Fruit fly (Drosophila melanogaster) whole organism, embryonic: Measurements from ENCODE around the gene CG14818.

Source experiments
- Adf1 ChIP-seq: fragments of 200-800 bp; sonication (Bioruptor generic); IDR thresholded peaks from 2 replicates; pipeline ENCODE4 v1.3.6; 2022; ENCODE audit warnings: missing biosample characterization, missing genetic modification characterization
- Atf-2 ChIP-seq: fragments of 200-800 bp; sonication (Bioruptor generic); optimal IDR thresholded peaks from 2 replicates; lab custom pipeline; 2016; ENCODE audit warnings: missing biosample characterization, missing genetic modification characterization
- CG1024 ChIP-seq: fragments of 200-800 bp; sonication (Bioruptor generic); IDR thresholded peaks from 2 replicates; pipeline ENCODE4 v1.3.6; 2022; ENCODE audit warnings: missing biosample characterization, missing genetic modification characterization
- CG11093 ChIP-seq: fragments of 200-800 bp; sonication (Bioruptor generic); IDR thresholded peaks from 3 replicates; pipeline ENCODE4 v1.3.6; 2022; ENCODE audit warnings: missing biosample characterization, missing genetic modification characterization
- CG12219 ChIP-seq: fragments of 200-800 bp; sonication (Bioruptor generic); optimal IDR thresholded peaks from 3 replicates; lab custom pipeline; 2018; ENCODE audit warnings: missing biosample characterization, mild to moderate bottlenecking, missing genetic modification characterization
- CG12659 ChIP-seq: fragments of 200-800 bp; sonication (Bioruptor generic); optimal IDR thresholded peaks from 3 replicates; lab custom pipeline; 2017; ENCODE audit warnings: mild to moderate bottlenecking, missing biosample characterization, missing genetic modification reagents, missing genetic modification characterization
- CG13296 ChIP-seq: fragments of 200-800 bp; sonication (Bioruptor generic); optimal IDR thresholded peaks from 3 replicates; lab custom pipeline; 2018; ENCODE audit warnings: missing biosample characterization, mild to moderate bottlenecking, missing genetic modification characterization
- CG15073 ChIP-seq: fragments of 200-800 bp; sonication (Bioruptor generic); optimal IDR thresholded peaks from 2 replicates; lab custom pipeline; 2016; ENCODE audit warnings: missing biosample characterization, missing genetic modification characterization
- CG15514 ChIP-seq: fragments of 200-800 bp; sonication (Bioruptor generic); optimal IDR thresholded peaks from 3 replicates; lab custom pipeline; 2017; ENCODE audit warnings: missing biosample characterization, missing genetic modification characterization, mild to moderate bottlenecking, moderate library complexity, missing genetic modification reagents
- CG1647 ChIP-seq: fragments of 200-800 bp; sonication (Bioruptor generic); optimal IDR thresholded peaks from 3 replicates; lab custom pipeline; 2016; ENCODE audit warnings: missing biosample characterization, missing genetic modification characterization
- CG16863 ChIP-seq: fragments of 200-800 bp; sonication (Bioruptor generic); optimal IDR thresholded peaks from 3 replicates; lab custom pipeline; 2016; ENCODE audit warnings: missing biosample characterization, missing genetic modification characterization
- CG2889 ChIP-seq: fragments of 200-800 bp; sonication (Bioruptor generic); IDR thresholded peaks from 3 replicates; pipeline ENCODE4 v1.3.6; 2022; ENCODE audit warnings: missing biosample characterization, missing genetic modification characterization
- CG31388 ChIP-seq: fragments of 200-800 bp; sonication (Bioruptor generic); optimal IDR thresholded peaks from 2 replicates; lab custom pipeline; 2016; ENCODE audit warnings: missing biosample characterization, missing genetic modification characterization
- CG3163 ChIP-seq: fragments of 200-800 bp; sonication (Bioruptor generic); optimal IDR thresholded peaks from 3 replicates; lab custom pipeline; 2016; ENCODE audit warnings: missing biosample characterization, missing genetic modification characterization
- CG33213 ChIP-seq: fragments of 200-800 bp; sonication (Bioruptor generic); optimal IDR thresholded peaks from 3 replicates; lab custom pipeline; 2016; ENCODE audit warnings: missing biosample characterization, missing genetic modification characterization
- CG34376 ChIP-seq: fragments of 200-800 bp; sonication (Bioruptor generic); optimal IDR thresholded peaks from 2 replicates; lab custom pipeline; 2018; ENCODE audit warnings: missing biosample characterization, mild to moderate bottlenecking, missing genetic modification characterization
- CG34422 ChIP-seq: fragments of 200-800 bp; sonication (Bioruptor generic); IDR thresholded peaks from 3 replicates; pipeline ENCODE4 v1.3.6; 2022; ENCODE audit warnings: missing biosample characterization, missing genetic modification characterization
- CG4282 ChIP-seq: fragments of 200-800 bp; sonication (Bioruptor generic); optimal IDR thresholded peaks from 2 replicates; lab custom pipeline; 2016; ENCODE audit warnings: missing biosample characterization, missing genetic modification characterization
- CG4707 ChIP-seq: fragments of 200-800 bp; sonication (Bioruptor generic); optimal IDR thresholded peaks from 2 replicates; lab custom pipeline; 2018; ENCODE audit warnings: missing biosample characterization, mild to moderate bottlenecking, missing genetic modification characterization, moderate library complexity
- CG4854 ChIP-seq: fragments of 200-800 bp; sonication (Bioruptor generic); optimal IDR thresholded peaks from 2 replicates; lab custom pipeline; 2016; ENCODE audit warnings: missing biosample characterization, missing genetic modification characterization, inconsistent platforms
- CG7556 ChIP-seq: fragments of 200-800 bp; sonication (Bioruptor generic); optimal IDR thresholded peaks from 2 replicates; lab custom pipeline; 2017; ENCODE audit warnings: missing biosample characterization, mild to moderate bottlenecking, missing genetic modification characterization
- CG8359 ChIP-seq: fragments of 200-800 bp; sonication (Bioruptor generic); optimal IDR thresholded peaks from 2 replicates; lab custom pipeline; 2017; ENCODE audit warnings: missing biosample characterization, mild to moderate bottlenecking, missing genetic modification characterization, borderline replicate concordance
- CG9876 ChIP-seq: fragments of 200-800 bp; sonication (Bioruptor generic); optimal IDR thresholded peaks from 2 replicates; lab custom pipeline; 2016; ENCODE audit warnings: missing biosample characterization, missing genetic modification characterization
- D19A ChIP-seq: fragments of 200-800 bp; optimal IDR thresholded peaks from 3 replicates; lab custom pipeline; 2019; ENCODE audit warnings: missing biosample characterization, mild to moderate bottlenecking, missing genetic modification characterization, moderate library complexity
- Dp ChIP-seq: fragments of 200-800 bp; sonication (Bioruptor generic); optimal IDR thresholded peaks from 2 replicates; lab custom pipeline; 2018; ENCODE audit warnings: missing biosample characterization, mild to moderate bottlenecking, missing genetic modification characterization, moderate library complexity
- Dref ChIP-seq: fragments of 200-800 bp; sonication (Bioruptor generic); IDR thresholded peaks from 2 replicates; pipeline ENCODE4 v1.3.6; 2022; ENCODE audit warnings: missing biosample characterization, missing genetic modification characterization
- Hmr ChIP-seq: fragments of 200-800 bp; sonication (Bioruptor generic); optimal IDR thresholded peaks from 3 replicates; lab custom pipeline; 2017; ENCODE audit warnings: mild to moderate bottlenecking, missing biosample characterization, missing genetic modification reagents, missing genetic modification characterization
- Lhr ChIP-seq: fragments of 200-800 bp; sonication (Bioruptor generic); optimal IDR thresholded peaks from 3 replicates; lab custom pipeline; 2017; ENCODE audit warnings: mild to moderate bottlenecking, missing biosample characterization, missing genetic modification reagents, missing genetic modification characterization
- Max ChIP-seq: fragments of 200-800 bp; sonication (Bioruptor generic); optimal IDR thresholded peaks from 2 replicates; lab custom pipeline; 2016; ENCODE audit warnings: missing biosample characterization, mild to moderate bottlenecking, missing genetic modification characterization
- Ravus ChIP-seq: fragments of 200-800 bp; sonication (Bioruptor generic); IDR thresholded peaks from 2 replicates; pipeline ENCODE4 v1.3.6; 2022; ENCODE audit warnings: missing biosample characterization, missing genetic modification characterization
- TFAM ChIP-seq: fragments of 200-800 bp; sonication (Bioruptor generic); optimal IDR thresholded peaks from 2 replicates; lab custom pipeline; 2017; ENCODE audit warnings: missing biosample characterization, missing genetic modification characterization, inconsistent platforms
- abd-A ChIP-seq: fragments of 200-800 bp; sonication (Bioruptor generic); optimal IDR thresholded peaks from 3 replicates; lab custom pipeline; 2019; ENCODE audit warnings: missing biosample characterization, mild to moderate bottlenecking, missing genetic modification characterization, moderate library complexity
- ap ChIP-seq: fragments of 200-800 bp; sonication (Bioruptor generic); IDR thresholded peaks from 2 replicates; pipeline ENCODE4 v1.3.6; 2022; ENCODE audit warnings: missing biosample characterization, missing genetic modification characterization
- btn ChIP-seq: fragments of 200-800 bp; sonication (Bioruptor generic); optimal IDR thresholded peaks from 2 replicates; lab custom pipeline; 2016; ENCODE audit warnings: missing biosample characterization, missing genetic modification characterization
- corto ChIP-seq: fragments of 200-800 bp; sonication (Bioruptor generic); optimal IDR thresholded peaks from 2 replicates; lab custom pipeline; 2016; ENCODE audit warnings: missing biosample characterization, mild to moderate bottlenecking, missing genetic modification characterization, moderate library complexity
- dm ChIP-seq: fragments of 200-800 bp; sonication (Bioruptor generic); optimal IDR thresholded peaks from 3 replicates; lab custom pipeline; 2016; ENCODE audit warnings: missing biosample characterization, missing genetic modification characterization
- ewg ChIP-seq: fragments of 200-800 bp; sonication (Bioruptor generic); optimal IDR thresholded peaks from 3 replicates; lab custom pipeline; 2017; ENCODE audit warnings: mild to moderate bottlenecking, missing biosample characterization, missing genetic modification reagents, missing genetic modification characterization
- fd96Cb ChIP-seq: fragments of 200-800 bp; sonication (Bioruptor generic); optimal IDR thresholded peaks from 2 replicates; lab custom pipeline; 2018; ENCODE audit warnings: missing biosample characterization, mild to moderate bottlenecking, missing genetic modification characterization, moderate library complexity
- gem ChIP-seq: fragments of 200-800 bp; sonication (Bioruptor generic); optimal IDR thresholded peaks from 2 replicates; lab custom pipeline; 2019; ENCODE audit warnings: missing biosample characterization, mild to moderate bottlenecking, missing genetic modification characterization, moderate library complexity
- gro ChIP-seq: fragments of 200-800 bp; sonication (Bioruptor generic); optimal IDR thresholded peaks from 2 replicates; lab custom pipeline; 2016; ENCODE audit warnings: missing biosample characterization, missing genetic modification characterization
- hth ChIP-seq: fragments of >200 bp; optimal IDR thresholded peaks from 2 replicates; lab custom pipeline; 2017; ENCODE audit warnings: inconsistent platforms
- jing ChIP-seq: fragments of 200-800 bp; sonication (Bioruptor generic); optimal IDR thresholded peaks from 2 replicates; lab custom pipeline; 2018; ENCODE audit warnings: missing biosample characterization, mild to moderate bottlenecking, missing genetic modification characterization
- lmd ChIP-seq: fragments of 200-800 bp; sonication (Bioruptor generic); IDR thresholded peaks from 2 replicates; pipeline ENCODE4 v1.3.6; 2022; ENCODE audit warnings: missing biosample characterization, missing genetic modification characterization
- nerfin-2 ChIP-seq: fragments of 200-800 bp; sonication (Bioruptor generic); IDR thresholded peaks from 2 replicates; pipeline ENCODE4 v1.3.6; 2022; ENCODE audit warnings: missing biosample characterization, missing genetic modification characterization; ENCODE audit not compliant: partially characterized antibody
- otp ChIP-seq: fragments of 200-800 bp; sonication (Bioruptor generic); IDR thresholded peaks from 3 replicates; pipeline ENCODE4, ENCODE4 v1.3.6; 2022; ENCODE audit warnings: missing biosample characterization, missing genetic modification characterization
- row ChIP-seq: fragments of 200-800 bp; sonication (Bioruptor generic); IDR thresholded peaks from 3 replicates; pipeline ENCODE4 v1.3.6; 2022; ENCODE audit warnings: missing biosample characterization, missing genetic modification characterization
- scrt ChIP-seq: fragments of 200-800 bp; sonication (Bioruptor generic); optimal IDR thresholded peaks from 2 replicates; lab custom pipeline; 2018; ENCODE audit warnings: missing biosample characterization, mild to moderate bottlenecking, missing genetic modification characterization, moderate library complexity
- sob ChIP-seq: fragments of 200-800 bp; sonication (Bioruptor generic); IDR thresholded peaks from 2 replicates; pipeline ENCODE4 v1.3.6; 2022; ENCODE audit warnings: missing biosample characterization, missing genetic modification characterization
- stc ChIP-seq: fragments of 200-800 bp; sonication (Bioruptor generic); IDR thresholded peaks from 2 replicates; pipeline ENCODE4 v1.3.6; 2022; ENCODE audit warnings: missing biosample characterization, missing genetic modification characterization
- sug ChIP-seq: fragments of 200-800 bp; optimal IDR thresholded peaks from 2 replicates; lab custom pipeline; 2019; ENCODE audit warnings: missing biosample characterization, mild to moderate bottlenecking, missing genetic modification characterization, moderate library complexity
- unc-4 ChIP-seq: fragments of 200-800 bp; sonication (Bioruptor generic); IDR thresholded peaks from 2 replicates; pipeline ENCODE4 v1.3.6; 2022; ENCODE audit warnings: missing biosample characterization, missing genetic modification characterization; ENCODE audit not compliant: partially characterized antibody
- vfl ChIP-seq: fragments of 200-800 bp; sonication (Bioruptor generic); optimal IDR thresholded peaks from 2 replicates; lab custom pipeline; 2016; ENCODE audit warnings: missing biosample characterization, missing genetic modification characterization

Gene CG14818

DNA sequence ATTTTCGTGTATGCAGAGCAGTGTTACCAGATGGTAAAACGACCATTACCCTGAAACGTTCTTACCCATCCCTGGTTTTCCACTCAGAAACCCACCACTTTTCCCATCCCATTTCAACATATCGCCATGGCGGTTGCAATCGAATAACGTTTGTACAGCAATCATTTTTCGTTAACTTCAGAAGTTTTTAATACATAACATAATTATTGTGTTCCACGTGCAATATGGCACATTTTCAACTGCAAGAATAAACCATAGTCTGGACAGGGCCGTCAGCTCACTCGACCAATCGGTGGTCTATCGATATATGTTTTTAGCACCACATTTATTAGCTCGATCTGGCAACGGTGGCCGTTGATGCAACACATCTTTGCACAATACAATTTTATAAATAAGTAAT lies 10.4 kb upstream of the CG14818 start, which contains the start of the genes trr and mRpL16 (continued):
- peak; percentile 64 for TF ChIP-seq CG15514 (GFP tag; lab: Kevin White, UChicago)
- no peak for TF ChIP-seq TFAM
- peak; percentile 51; the same call in 1 of the 2 replicates for TF ChIP-seq nerfin-2 (GFP tag; lab: Robert Waterston, UW)
- no peak for TF ChIP-seq Ravus (GFP tag; lab: Robert Waterston, UW)
- no peak for TF ChIP-seq gem (tag; lab: Kevin White, UChicago)
- TF ChIP-seq CG1647: no peak
- peak; percentile 80 for TF ChIP-seq unc-4 (GFP tag; lab: Robert Waterston, UW)
- TF ChIP-seq CG4707 (GFP tag; lab: Kevin White, UChicago): no peak
- TF ChIP-seq gro (GFP tag; lab: Kevin White, UChicago): no peak
- TF ChIP-seq CG31388 (GFP tag; lab: Kevin White, UChicago): no peak
- TF ChIP-seq ap (GFP tag; lab: Robert Waterston, UW): no peak
- peak; percentile 33; the same call in 1 of the 2 replicates for TF ChIP-seq lmd (GFP tag; lab: Robert Waterston, UW)
- TF ChIP-seq CG8359 (GFP tag; lab: Kevin White, UChicago): no peak
- TF ChIP-seq row (GFP tag; lab: Robert Waterston, UW): peak; percentile 74
- no peak for TF ChIP-seq abd-A (tag; lab: Kevin White, UChicago)
- no peak for TF ChIP-seq D19A
- no peak for TF ChIP-seq CG3163 (GFP tag; lab: Kevin White, UChicago)
- TF ChIP-seq vfl (GFP tag; lab: Kevin White, UChicago): no peak
- TF ChIP-seq CG11093: no peak; the same call in 2 of the 3 replicates
- TF ChIP-seq dm: peak; percentile 24
- no peak for TF ChIP-seq CG9876 (GFP tag; lab: Kevin White, UChicago)
- peak; percentile 64 for TF ChIP-seq sug (tag; lab: Kevin White, UChicago)
- TF ChIP-seq CG34376 (GFP tag; lab: Kevin White, UChicago): no peak
- no peak for TF ChIP-seq Max (GFP tag; lab: Kevin White, UChicago)
- no peak for TF ChIP-seq CG1024 (GFP tag; lab: Robert Waterston, UW)
- no peak for TF ChIP-seq Lhr (GFP tag; lab: Kevin White, UChicago)
- TF ChIP-seq ewg (GFP tag; lab: Kevin White, UChicago): peak; percentile 4
- TF ChIP-seq Dref (GFP tag; lab: Robert Waterston, UW): peak; percentile 75
- no peak for TF ChIP-seq Adf1
- no peak for TF ChIP-seq CG2889 (GFP tag; lab: Robert Waterston, UW)
- TF ChIP-seq scrt (GFP tag; lab: Kevin White, UChicago): no peak
- no peak for TF ChIP-seq btn (GFP tag; lab: Kevin White, UChicago)
- TF ChIP-seq Atf-2: no peak
- TF ChIP-seq Dp (GFP tag; lab: Kevin White, UChicago): peak; percentile 40
- TF ChIP-seq CG15073 (GFP tag; lab: Kevin White, UChicago): no peak
- TF ChIP-seq Hmr (GFP tag; lab: Kevin White, UChicago): no peak
- no peak for TF ChIP-seq CG16863 (GFP tag; lab: Kevin White, UChicago)
- no peak for TF ChIP-seq jing (GFP tag; lab: Kevin White, UChicago)
- no peak for TF ChIP-seq fd96Cb (tag; lab: Kevin White, UChicago)
- no peak for TF ChIP-seq corto
- peak; percentile 40; the same call in 1 of the 2 replicates for TF ChIP-seq sob (GFP tag; lab: Robert Waterston, UW)
- no peak for TF ChIP-seq CG4282 (GFP tag; lab: Kevin White, UChicago)
- no peak for TF ChIP-seq CG4854 (GFP tag; lab: Kevin White, UChicago)
- TF ChIP-seq otp: no peak
- peak; percentile 64; the same call in 1 of the 3 replicates for TF ChIP-seq CG34422 (GFP tag; lab: Robert Waterston, UW)
- TF ChIP-seq CG33213 (GFP tag; lab: Kevin White, UChicago): peak; percentile 12
- TF ChIP-seq hth (lab: Kevin White, UChicago): no peak
- TF ChIP-seq CG7556 (GFP tag; lab: Kevin White, UChicago): peak; percentile 4
- no peak for TF ChIP-seq stc (GFP tag; lab: Robert Waterston, UW)
- TF ChIP-seq CG13296 (GFP tag; lab: Kevin White, UChicago): no peak
- no peak for TF ChIP-seq CG12219 (GFP tag; lab: Kevin White, UChicago)
- peak; percentile 84 for TF ChIP-seq CG12659
